Fruit fly (Drosophila melanogaster) whole organism, embryonic: Measurements from ENCODE around the gene CG9444.

Source experiments
- BtbVII ChIP-seq: fragments of 200-800 bp; sonication (Bioruptor generic); optimal IDR thresholded peaks from 3 replicates; lab custom pipeline; 2017; ENCODE audit warnings: missing biosample characterization, mild to moderate bottlenecking, missing genetic modification characterization
- CG10366 ChIP-seq: fragments of 200-800 bp; sonication (Bioruptor generic); IDR thresholded peaks from 2 replicates; pipeline ENCODE4 v1.3.6; 2022; ENCODE audit warnings: missing biosample characterization, missing genetic modification characterization
- CG10654 ChIP-seq: fragments of 200-800 bp; sonication (Bioruptor generic); optimal IDR thresholded peaks from 2 replicates; lab custom pipeline; 2016; ENCODE audit warnings: missing biosample characterization, missing genetic modification characterization
- CG11560 ChIP-seq: fragments of 200-800 bp; sonication (Bioruptor generic); IDR thresholded peaks from 3 replicates; pipeline ENCODE4 v1.3.6; 2022; ENCODE audit warnings: missing biosample characterization, missing genetic modification characterization
- CG11696 ChIP-seq: fragments of 200-800 bp; sonication (Bioruptor generic); IDR thresholded peaks from 2 replicates; pipeline ENCODE4 v1.3.6; 2022; ENCODE audit warnings: missing biosample characterization, missing genetic modification characterization
- CG12391 ChIP-seq: fragments of 200-800 bp; sonication (Bioruptor generic); optimal IDR thresholded peaks from 3 replicates; lab custom pipeline; 2018; ENCODE audit warnings: missing biosample characterization, mild to moderate bottlenecking, missing genetic modification characterization, moderate library complexity
- CG12942 ChIP-seq: fragments of 200-800 bp; sonication (Bioruptor generic); optimal IDR thresholded peaks from 3 replicates; lab custom pipeline; 2016; ENCODE audit warnings: missing biosample characterization, missing genetic modification characterization
- CG13894 ChIP-seq: fragments of 200-800 bp; sonication (Bioruptor generic); optimal IDR thresholded peaks from 3 replicates; lab custom pipeline; 2018; ENCODE audit warnings: missing biosample characterization, mild to moderate bottlenecking, missing genetic modification characterization, moderate library complexity
- CG31441 ChIP-seq: fragments of 200-800 bp; sonication (Bioruptor generic); IDR thresholded peaks from 2 replicates; pipeline ENCODE4 v1.3.6; 2022; ENCODE audit warnings: missing biosample characterization, missing genetic modification characterization
- CG32772 ChIP-seq: fragments of 200-800 bp; sonication (Bioruptor generic); IDR thresholded peaks from 2 replicates; pipeline ENCODE4 v1.3.6; 2022; ENCODE audit warnings: missing biosample characterization, missing genetic modification characterization
- CG3407 ChIP-seq: fragments of 200-800 bp; sonication (Bioruptor generic); optimal IDR thresholded peaks from 2 replicates; lab custom pipeline; 2018; ENCODE audit warnings: missing biosample characterization, mild to moderate bottlenecking, missing genetic modification characterization
- CG34376 ChIP-seq: fragments of 200-800 bp; sonication (Bioruptor generic); optimal IDR thresholded peaks from 2 replicates; lab custom pipeline; 2018; ENCODE audit warnings: missing biosample characterization, mild to moderate bottlenecking, missing genetic modification characterization
- CG6272 ChIP-seq: fragments of 200-800 bp; sonication (Bioruptor generic); IDR thresholded peaks from 2 replicates; pipeline ENCODE4 v1.3.6; 2022; ENCODE audit warnings: missing biosample characterization, missing genetic modification characterization
- CG7963 ChIP-seq: fragments of 200-800 bp; sonication (Bioruptor generic); IDR thresholded peaks from 3 replicates; pipeline ENCODE4 v1.3.6; 2022; ENCODE audit warnings: missing biosample characterization, missing genetic modification characterization; ENCODE audit not compliant: partially characterized antibody
- CG8944 ChIP-seq: fragments of 200-800 bp; sonication (Bioruptor generic); optimal IDR thresholded peaks from 3 replicates; lab custom pipeline; 2016; ENCODE audit warnings: missing biosample characterization, missing genetic modification characterization
- CoRest ChIP-seq: fragments of 200-800 bp; sonication (Bioruptor generic); optimal IDR thresholded peaks from 3 replicates; lab custom pipeline; 2018; ENCODE audit warnings: missing biosample characterization, mild to moderate bottlenecking, missing genetic modification characterization, moderate library complexity
- D ChIP-seq, 2 experiments: fragments of 200-800 bp in 1 of 2; fragments of >200 bp in 1 of 2; sonication (Bioruptor generic) in 1 of 2; optimal IDR thresholded peaks; 2 replicates in 1 of 2; 3 replicates in 1 of 2; lab custom pipeline; 2017; ENCODE audit warnings: mild to moderate bottlenecking in 1 of 2, missing biosample characterization in 1 of 2, missing genetic modification characterization in 1 of 2, missing genetic modification reagents in 1 of 2
- Doc2 ChIP-seq: fragments of 200-800 bp; sonication (Bioruptor generic); IDR thresholded peaks from 2 replicates; pipeline ENCODE4 v1.3.6; 2022; ENCODE audit warnings: missing biosample characterization, missing genetic modification characterization
- Doc3 ChIP-seq: fragments of 200-800 bp; sonication (Bioruptor generic); IDR thresholded peaks from 3 replicates; pipeline ENCODE4 v1.3.6; 2022; ENCODE audit warnings: missing biosample characterization, missing genetic modification characterization; ENCODE audit not compliant: partially characterized antibody
- Dref ChIP-seq: fragments of 200-800 bp; sonication (Bioruptor generic); IDR thresholded peaks from 2 replicates; pipeline ENCODE4 v1.3.6; 2022; ENCODE audit warnings: missing biosample characterization, missing genetic modification characterization
- E2f2 ChIP-seq: fragments of 200-800 bp; sonication (Bioruptor generic); IDR thresholded peaks from 2 replicates; pipeline ENCODE4 v1.3.6; 2022; ENCODE audit warnings: missing biosample characterization, missing genetic modification characterization
- GATAe ChIP-seq: fragments of 200-800 bp; sonication (Bioruptor generic); conservative IDR thresholded peaks from 2 replicates; pipeline ENCODE4 v1.3.6; 2022; ENCODE audit warnings: missing biosample characterization, missing genetic modification characterization
- Hand ChIP-seq: fragments of 200-800 bp; sonication (Bioruptor generic); optimal IDR thresholded peaks from 2 replicates; lab custom pipeline; 2017; ENCODE audit warnings: mild to moderate bottlenecking, missing biosample characterization, missing genetic modification reagents, missing genetic modification characterization
- Hey ChIP-seq: fragments of 200-800 bp; sonication (Bioruptor generic); optimal IDR thresholded peaks from 3 replicates; lab custom pipeline; 2018; ENCODE audit warnings: missing biosample characterization, mild to moderate bottlenecking, missing genetic modification characterization
- Hmr ChIP-seq: fragments of 200-800 bp; sonication (Bioruptor generic); optimal IDR thresholded peaks from 3 replicates; lab custom pipeline; 2017; ENCODE audit warnings: mild to moderate bottlenecking, missing biosample characterization, missing genetic modification reagents, missing genetic modification characterization
- Hr51 ChIP-seq, 2 experiments: fragments of 200-800 bp; sonication (Bioruptor generic); optimal IDR thresholded peaks; 2 replicates in 1 of 2; 3 replicates in 1 of 2; lab custom pipeline; 2016 to 2018; ENCODE audit warnings: missing biosample characterization in 2 of 2, missing genetic modification characterization in 2 of 2, mild to moderate bottlenecking in 1 of 2, moderate library complexity in 1 of 2
- Max ChIP-seq: fragments of 200-800 bp; sonication (Bioruptor generic); optimal IDR thresholded peaks from 2 replicates; lab custom pipeline; 2016; ENCODE audit warnings: missing biosample characterization, mild to moderate bottlenecking, missing genetic modification characterization
- NfI ChIP-seq: fragments of 200-800 bp; sonication (Bioruptor generic); optimal IDR thresholded peaks from 3 replicates; lab custom pipeline; 2018; ENCODE audit warnings: missing biosample characterization, mild to moderate bottlenecking, missing genetic modification characterization, moderate library complexity
- ase ChIP-seq: fragments of 200-800 bp; sonication (Bioruptor generic); IDR thresholded peaks from 3 replicates; pipeline ENCODE4 v1.3.6; 2022; ENCODE audit warnings: missing biosample characterization, missing genetic modification characterization
- ash1 ChIP-seq: fragments of 200-800 bp; sonication (Bioruptor generic); optimal IDR thresholded peaks from 2 replicates; lab custom pipeline; 2018; ENCODE audit warnings: missing biosample characterization, mild to moderate bottlenecking, missing genetic modification characterization
- caup ChIP-seq: fragments of 200-800 bp; sonication (Bioruptor generic); optimal IDR thresholded peaks from 3 replicates; lab custom pipeline; 2017; ENCODE audit warnings: missing biosample characterization, mild to moderate bottlenecking, missing genetic modification characterization, moderate library complexity; ENCODE audit not compliant: severe bottlenecking
- chif ChIP-seq, 2 experiments: fragments of 200-800 bp; sonication (Bioruptor generic); optimal IDR thresholded peaks; 3 replicates each; lab custom pipeline; 2016; ENCODE audit warnings: missing biosample characterization in 2 of 2, missing genetic modification characterization in 2 of 2
- chn ChIP-seq: fragments of 200-800 bp; sonication (Bioruptor generic); optimal IDR thresholded peaks from 2 replicates; lab custom pipeline; 2016; ENCODE audit warnings: missing biosample characterization, missing genetic modification characterization
- croc ChIP-seq: fragments of 200-800 bp; sonication (Bioruptor generic); conservative IDR thresholded peaks from 3 replicates; pipeline ENCODE4 v1.3.6; 2022; ENCODE audit warnings: missing biosample characterization, missing genetic modification characterization
- dati ChIP-seq: fragments of 200-800 bp; sonication (Bioruptor generic); IDR thresholded peaks from 2 replicates; pipeline ENCODE4 v1.3.6; 2022; ENCODE audit warnings: missing biosample characterization, missing genetic modification characterization
- ewg ChIP-seq: fragments of 200-800 bp; sonication (Bioruptor generic); optimal IDR thresholded peaks from 3 replicates; lab custom pipeline; 2017; ENCODE audit warnings: mild to moderate bottlenecking, missing biosample characterization, missing genetic modification reagents, missing genetic modification characterization
- hkb ChIP-seq, 2 experiments: fragments of 200-800 bp in 1 of 2; fragments of >200 bp in 1 of 2; sonication (Bioruptor generic) in 1 of 2; IDR thresholded peaks in 1 of 2; optimal IDR thresholded peaks in 1 of 2; 2 replicates each; pipeline versions ENCODE4 v1.3.6 to Lab custom; 2017 to 2022; ENCODE audit warnings: missing biosample characterization in 1 of 2, missing genetic modification characterization in 1 of 2
- lov ChIP-seq, 2 experiments: fragments of 200-800 bp in 1 of 2; fragments of >200 bp in 1 of 2; sonication (Bioruptor generic) in 1 of 2; IDR thresholded peaks in 1 of 2; optimal IDR thresholded peaks in 1 of 2; 2 replicates in 1 of 2; 3 replicates in 1 of 2; pipeline versions ENCODE4 v1.3.6 to Lab custom; 2017 to 2022; ENCODE audit warnings: missing biosample characterization in 1 of 2, missing genetic modification characterization in 1 of 2
- nerfin-1 ChIP-seq: fragments of 200-800 bp; sonication (Bioruptor generic); optimal IDR thresholded peaks from 3 replicates; lab custom pipeline; 2019; ENCODE audit warnings: missing biosample characterization, mild to moderate bottlenecking, missing genetic modification characterization, moderate library complexity
- pzg ChIP-seq: fragments of 200-800 bp; sonication (Bioruptor generic); optimal IDR thresholded peaks from 3 replicates; lab custom pipeline; 2018; ENCODE audit warnings: missing biosample characterization, mild to moderate bottlenecking, missing genetic modification characterization, moderate library complexity
- rib ChIP-seq: fragments of 200-800 bp; sonication (Bioruptor generic); IDR thresholded peaks from 2 replicates; pipeline ENCODE4 v1.3.6; 2022; ENCODE audit warnings: missing biosample characterization, missing genetic modification characterization
- run ChIP-seq: fragments of 200-800 bp; sonication (Bioruptor generic); optimal IDR thresholded peaks from 3 replicates; lab custom pipeline; 2018; ENCODE audit warnings: missing biosample characterization, mild to moderate bottlenecking, missing genetic modification characterization
- salm ChIP-seq: fragments of 200-800 bp; sonication (Bioruptor generic); optimal IDR thresholded peaks from 2 replicates; lab custom pipeline; 2018; ENCODE audit warnings: missing biosample characterization, mild to moderate bottlenecking, missing genetic modification characterization
- sisA ChIP-seq: fragments of 200-800 bp; sonication (Bioruptor generic); IDR thresholded peaks from 2 replicates; pipeline ENCODE4 v1.3.6; 2022; ENCODE audit warnings: missing biosample characterization, missing genetic modification characterization
- stc ChIP-seq: fragments of 200-800 bp; sonication (Bioruptor generic); IDR thresholded peaks from 2 replicates; pipeline ENCODE4 v1.3.6; 2022; ENCODE audit warnings: missing biosample characterization, missing genetic modification characterization
- wek ChIP-seq: fragments of 200-800 bp; sonication (Bioruptor generic); optimal IDR thresholded peaks from 3 replicates; lab custom pipeline; 2018; ENCODE audit warnings: missing biosample characterization, mild to moderate bottlenecking, missing genetic modification characterization, moderate library complexity
- zen2 ChIP-seq: fragments of 200-800 bp; sonication (Bioruptor generic); IDR thresholded peaks from 3 replicates; pipeline ENCODE4 v1.3.6; 2022; ENCODE audit warnings: missing biosample characterization, missing genetic modification characterization; ENCODE audit not compliant: partially characterized antibody

The CG9444 gene

DNA sequence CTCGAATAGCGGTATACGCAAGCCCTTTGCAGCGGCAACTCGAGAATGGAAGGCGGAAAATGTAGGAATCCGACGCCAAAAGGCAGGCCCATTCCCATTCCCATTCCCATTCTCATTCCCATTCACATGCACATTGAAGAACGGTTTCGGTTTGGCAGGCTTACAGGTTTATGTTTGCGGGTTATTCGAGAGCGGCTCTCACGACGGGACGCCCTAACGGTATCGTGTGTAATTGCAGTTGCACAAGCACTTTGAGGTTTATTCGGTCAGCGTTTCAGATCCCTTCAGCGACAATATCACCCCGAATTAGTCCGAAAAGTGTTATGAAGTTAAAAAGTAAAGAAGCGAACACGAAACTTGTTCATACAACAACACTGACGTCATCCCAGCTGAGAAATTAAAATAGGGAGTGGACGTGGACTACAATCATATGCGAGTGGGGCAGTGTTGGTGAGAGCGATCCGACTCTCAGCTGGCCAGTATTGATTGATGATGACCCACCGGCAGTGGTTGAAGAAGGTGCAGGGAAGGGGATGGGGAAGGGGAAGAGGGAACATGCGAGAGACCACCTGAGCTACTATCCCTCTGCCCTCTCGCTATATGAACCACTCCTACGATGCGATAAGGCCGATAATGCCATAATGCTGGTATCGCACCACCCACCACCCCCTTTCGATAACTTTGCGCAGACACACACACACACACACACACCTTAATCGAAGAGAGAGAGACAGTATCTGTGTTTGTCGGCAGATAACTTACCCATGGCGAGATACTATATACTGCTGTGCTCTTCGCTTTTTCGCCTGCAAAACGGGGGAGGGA lies 20.3 kb upstream of the CG9444 start (continued):
- TF ChIP-seq CG34376 (GFP tag; lab: Kevin White, UChicago), result peak; percentile 96
- no peak for TF ChIP-seq zen2 (GFP tag; lab: Robert Waterston, UW)
- TF ChIP-seq CG6272 (GFP tag; lab: Robert Waterston, UW), result no peak
- no peak for TF ChIP-seq CG3407 (GFP tag; lab: Kevin White, UChicago)
- peak; percentile 12 for TF ChIP-seq pzg (GFP tag; lab: Kevin White, UChicago)
- no peak for TF ChIP-seq D (optimal IDR thresholded peaks at IDR 0.05; lab: Kevin White, UChicago)
- TF ChIP-seq D (GFP tag; optimal IDR thresholded peaks at IDR 0.05; lab: Kevin White, UChicago), result no peak
- TF ChIP-seq CG31441, result no peak
- TF ChIP-seq caup, result peak; percentile 57
- TF ChIP-seq wek, result no peak
- no peak for TF ChIP-seq CG12391 (tag; lab: Kevin White, UChicago)
- TF ChIP-seq Doc2 (GFP tag; lab: Robert Waterston, UW), result no peak
- no peak for TF ChIP-seq nerfin-1 (tag; lab: Kevin White, UChicago)
- peak; percentile 83 for TF ChIP-seq CG13894 (tag; lab: Kevin White, UChicago)
- TF ChIP-seq CG11560, result no peak
- TF ChIP-seq Hmr (GFP tag; lab: Kevin White, UChicago), result peak; percentile 66
- TF ChIP-seq run, result no peak
- no peak for TF ChIP-seq croc (GFP tag; lab: Robert Waterston, UW)
- TF ChIP-seq lov (optimal IDR thresholded peaks at IDR 0.05; lab: Kevin White, UChicago), result no peak
- TF ChIP-seq lov (GFP tag; IDR thresholded peaks at IDR 0.05; lab: Robert Waterston, UW), result no peak
- TF ChIP-seq CG11696 (GFP tag; lab: Robert Waterston, UW), result no peak
- TF ChIP-seq Hey, result peak; percentile 58
- peak; percentile 56 for TF ChIP-seq chn (GFP tag; lab: Kevin White, UChicago)
- TF ChIP-seq CG8944 (GFP tag; lab: Kevin White, UChicago), result no peak
- TF ChIP-seq Doc3 (GFP tag; lab: Robert Waterston, UW), result no peak
- no peak for TF ChIP-seq NfI (GFP tag; lab: Kevin White, UChicago)
- TF ChIP-seq E2f2, result no peak
- TF ChIP-seq CG12942 (GFP tag; lab: Kevin White, UChicago), result no peak
- TF ChIP-seq CG32772 (GFP tag; lab: Robert Waterston, UW), result no peak
- no peak for TF ChIP-seq CG10654
- no peak for TF ChIP-seq Dref (GFP tag; lab: Robert Waterston, UW)
- TF ChIP-seq CoRest (tag; lab: Kevin White, UChicago), result no peak
- TF ChIP-seq ase (GFP tag; lab: Robert Waterston, UW), result no peak
- TF ChIP-seq Hand (GFP tag; lab: Kevin White, UChicago), result no peak
- TF ChIP-seq dati (GFP tag; lab: Robert Waterston, UW), result no peak
- no peak for TF ChIP-seq salm (tag; lab: Kevin White, UChicago)
- TF ChIP-seq BtbVII, result peak; percentile 5
- no peak for TF ChIP-seq GATAe
- no peak for TF ChIP-seq chif (GFP tag; optimal IDR thresholded peaks at IDR 0.05; lab: Kevin White, UChicago)
- no peak for TF ChIP-seq rib (GFP tag; lab: Robert Waterston, UW)
- TF ChIP-seq stc (GFP tag; lab: Robert Waterston, UW), result no peak
- no peak for TF ChIP-seq hkb (optimal IDR thresholded peaks at IDR 0.05; lab: Kevin White, UChicago)
- no peak for TF ChIP-seq hkb (GFP tag; IDR thresholded peaks at IDR 0.05; lab: Robert Waterston, UW)
- no peak for TF ChIP-seq Hr51 (GFP tag; optimal IDR thresholded peaks at IDR 0.05; lab: Kevin White, UChicago)
- no peak for TF ChIP-seq Max
- TF ChIP-seq CG7963 (GFP tag; lab: Robert Waterston, UW), result no peak
- TF ChIP-seq ash1 (GFP tag; lab: Kevin White, UChicago), result peak; percentile 35
- no peak for TF ChIP-seq CG10366
- no peak for TF ChIP-seq sisA
- no peak for TF ChIP-seq ewg (GFP tag; lab: Kevin White, UChicago)
